Fruit fly (Drosophila melanogaster): ENCODE data around the gene lmgA.

lmgA gene

DNA sequence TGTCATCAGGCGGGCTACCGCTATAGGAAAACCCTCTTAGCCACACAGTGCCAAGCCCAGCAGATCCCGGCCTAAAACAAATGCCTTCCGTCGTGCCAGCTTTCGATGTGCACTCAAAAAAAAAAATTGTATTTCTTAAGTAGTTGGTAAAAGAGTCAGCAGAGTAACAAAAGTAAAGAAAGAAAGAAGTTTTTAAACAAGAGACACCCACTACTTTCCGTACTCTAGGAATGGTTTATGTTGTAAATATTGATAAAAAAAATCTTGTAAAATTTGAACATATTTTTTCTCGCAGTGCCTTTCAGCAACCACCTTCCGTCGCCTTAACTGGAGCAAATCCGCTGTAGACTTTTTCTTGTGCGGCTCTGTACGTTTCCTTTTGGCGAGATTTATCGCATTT is 44.5 kb upstream of the lmgA start (continued):
- no peak for TF ChIP-seq CG14667 (GFP tag; IDR thresholded peaks at IDR 0.05)
- no peak for TF ChIP-seq otp (GFP tag; IDR thresholded peaks at IDR 0.05)
- TF ChIP-seq HLHmδ (GFP tag; optimal IDR thresholded peaks at IDR 0.05) = no peak
- TF ChIP-seq CG6254 (GFP tag; optimal IDR thresholded peaks at IDR 0.05) = no peak
- TF ChIP-seq CG9609 (GFP tag; optimal IDR thresholded peaks at IDR 0.05) = peak; percentile 36
- TF ChIP-seq sob (GFP tag; IDR thresholded peaks at IDR 0.05) = no peak
- peak; percentile 22 for TF ChIP-seq fd3F (GFP tag; optimal IDR thresholded peaks at IDR 0.05)
- peak; percentile 55 for TF ChIP-seq CoRest (tag; optimal IDR thresholded peaks at IDR 0.05)
- TF ChIP-seq chif (GFP tag; optimal IDR thresholded peaks at IDR 0.05) = peak in 1 of 2 experiments; percentile 46
- no peak for TF ChIP-seq Abd-B (GFP tag; optimal IDR thresholded peaks at IDR 0.05)
- TF ChIP-seq mam (GFP tag; optimal IDR thresholded peaks at IDR 0.05) = peak; percentile 38
- peak; percentile 26 to 31 for TF ChIP-seq Pdp1 (GFP tag; optimal IDR thresholded peaks at IDR 0.05)
- TF ChIP-seq GATAe (GFP tag; conservative IDR thresholded peaks at IDR 0.05) = no peak
- TF ChIP-seq vfl (GFP tag; optimal IDR thresholded peaks at IDR 0.05) = no peak
- no peak for TF ChIP-seq Mad (GFP tag; optimal IDR thresholded peaks at IDR 0.05)
- TF ChIP-seq CG30431 (GFP tag; optimal IDR thresholded peaks at IDR 0.05) = no peak
- no peak for TF ChIP-seq C15 (GFP tag; IDR thresholded peaks at IDR 0.05)
- no peak for TF ChIP-seq Fer2 (tag; optimal IDR thresholded peaks at IDR 0.05)
- TF ChIP-seq slp2 (GFP tag; optimal IDR thresholded peaks at IDR 0.05) = peak; percentile 40
- TF ChIP-seq CG33557 (GFP tag; optimal IDR thresholded peaks at IDR 0.05) = no peak
- TF ChIP-seq Spps (tag; optimal IDR thresholded peaks at IDR 0.05) = no peak
- no peak for TF ChIP-seq peb (GFP tag; IDR thresholded peaks at IDR 0.05)
- no peak for TF ChIP-seq Rx (GFP tag; IDR thresholded peaks at IDR 0.05)
- no peak for TF ChIP-seq CG17361 (GFP tag; IDR thresholded peaks at IDR 0.05)
- TF ChIP-seq Trl (optimal IDR thresholded peaks at IDR 0.05) = no peak
- peak; percentile 10 for TF ChIP-seq Trl (GFP tag; optimal IDR thresholded peaks at IDR 0.05)
- TF ChIP-seq nau (GFP tag; optimal IDR thresholded peaks at IDR 0.05) = peak; percentile 33
- TF ChIP-seq Stat92E (GFP tag; optimal IDR thresholded peaks at IDR 0.05) = no peak
- TF ChIP-seq CG32532 (GFP tag; IDR thresholded peaks at IDR 0.05) = 0 out of 2 replicates have a peak, but pooled peaks have one; percentile 15
- TF ChIP-seq Dp (GFP tag; optimal IDR thresholded peaks at IDR 0.05) = no peak
- TF ChIP-seq fd96Cb (tag; optimal IDR thresholded peaks at IDR 0.05) = peak; percentile 34
- peak; percentile 55 for TF ChIP-seq CG12391 (tag; optimal IDR thresholded peaks at IDR 0.05)
- peak; percentile 25 for TF ChIP-seq CG9817 (tag; optimal IDR thresholded peaks at IDR 0.05)
- no peak for TF ChIP-seq CG11723 (GFP tag; optimal IDR thresholded peaks at IDR 0.05)
- TF ChIP-seq NfI (GFP tag; optimal IDR thresholded peaks at IDR 0.05) = no peak
- peak; percentile 54 for TF ChIP-seq Chrac-16 (GFP tag; optimal IDR thresholded peaks at IDR 0.05)
- TF ChIP-seq bowl (GFP tag; IDR thresholded peaks at IDR 0.05) = no peak
- TF ChIP-seq CG12155 (GFP tag; optimal IDR thresholded peaks at IDR 0.05) = peak; percentile 10
- peak; percentile 19 for TF ChIP-seq her (GFP tag; optimal IDR thresholded peaks at IDR 0.05)
- TF ChIP-seq tgo (GFP tag; IDR thresholded peaks at IDR 0.05) = no peak
- no peak for TF ChIP-seq CG7928 (GFP tag; optimal IDR thresholded peaks at IDR 0.05)
- TF ChIP-seq crp (GFP tag; optimal IDR thresholded peaks at IDR 0.05) = no peak
- no peak for TF ChIP-seq Dbx (GFP tag; IDR thresholded peaks at IDR 0.05)
- no peak for TF ChIP-seq NFAT (GFP tag; IDR thresholded peaks at IDR 0.05)
- TF ChIP-seq CG8478 (optimal IDR thresholded peaks at IDR 0.05) = no peak
- TF ChIP-seq CG4404 (GFP tag; IDR thresholded peaks at IDR 0.05) = no peak
- no peak for TF ChIP-seq CG12744 (GFP tag; optimal IDR thresholded peaks at IDR 0.05)
- TF ChIP-seq CG15011 (GFP tag; optimal IDR thresholded peaks at IDR 0.05) = no peak
- no peak for TF ChIP-seq sim (GFP tag; IDR thresholded peaks at IDR 0.05)
- TF ChIP-seq pnt (GFP tag; optimal IDR thresholded peaks at IDR 0.05) = peak; percentile 24
- peak; percentile 52 for TF ChIP-seq bab2 (GFP tag; optimal IDR thresholded peaks at IDR 0.05)
- TF ChIP-seq CG6689 (GFP tag; IDR thresholded peaks at IDR 0.05) = peak; percentile 35
